Worm (Caenorhabditis elegans): ENCODE data around the gene fut-6.

- TF ChIP-seq unc-39 (tag; optimal IDR thresholded peaks at IDR 0.05) (no peak), alr-1 (tag; optimal IDR thresholded peaks at IDR 0.05) (no peak), zag-1 (tag; optimal IDR thresholded peaks at IDR 0.05) (no peak), nhr-237 (tag; optimal IDR thresholded peaks at IDR 0.05) (no peak), ztf-11 (tag; optimal IDR thresholded peaks at IDR 0.05) (no peak), elt-3 (tag; optimal IDR thresholded peaks at IDR 0.05) (no peak), aly-2 (tag; optimal IDR thresholded peaks at IDR 0.05) (no peak), lin-39 (tag; optimal IDR thresholded peaks at IDR 0.05) (no peak), nhr-11 (tag; optimal IDR thresholded peaks at IDR 0.05) (no peak), unc-62 (GFP tag; optimal IDR thresholded peaks at IDR 0.05) (no peak), lsy-2 (tag; optimal IDR thresholded peaks at IDR 0.05) (no peak), nhr-77 (tag; optimal IDR thresholded peaks at IDR 0.05) (no peak), ztf-4 (tag; optimal IDR thresholded peaks at IDR 0.05) (no peak)
These were observed 28.0 kb upstream of the fut-6 start, which contains the start of gene sre-40 for ce11 chrII:4683693-4684092.
